Fruit fly (Drosophila melanogaster) whole organism, embryonic: ENCODE results near the gene GILT3.
A peak's percentile ranks its signal among the peaks of the same experiment; 100 is the strongest.

Experiments
- Aef1 ChIP-seq: fragments of 200-800 bp; sonication (Bioruptor generic); IDR thresholded peaks from 3 replicates; pipeline ENCODE4 v1.3.6; 2022; ENCODE audit warnings: missing biosample characterization, missing genetic modification characterization
- Atf6 ChIP-seq: fragments of 200-800 bp; sonication (Bioruptor generic); IDR thresholded peaks from 2 replicates; pipeline ENCODE4 v1.3.6; 2022; ENCODE audit warnings: missing biosample characterization, missing genetic modification characterization
- CG10209 ChIP-seq: fragments of 200-800 bp; sonication (Bioruptor generic); optimal IDR thresholded peaks from 3 replicates; lab custom pipeline; 2017; ENCODE audit warnings: missing biosample characterization, mild to moderate bottlenecking, missing genetic modification characterization, missing genetic modification reagents
- CG11696 ChIP-seq: fragments of 200-800 bp; sonication (Bioruptor generic); IDR thresholded peaks from 2 replicates; pipeline ENCODE4 v1.3.6; 2022; ENCODE audit warnings: missing biosample characterization, missing genetic modification characterization
- CG13775 ChIP-seq: fragments of 200-800 bp; sonication (Bioruptor generic); optimal IDR thresholded peaks from 3 replicates; lab custom pipeline; 2017; ENCODE audit warnings: missing biosample characterization, mild to moderate bottlenecking, missing genetic modification characterization
- CG15073 ChIP-seq: fragments of 200-800 bp; sonication (Bioruptor generic); optimal IDR thresholded peaks from 2 replicates; lab custom pipeline; 2016; ENCODE audit warnings: missing biosample characterization, missing genetic modification characterization
- CG15696 ChIP-seq: fragments of 200-800 bp; sonication (Bioruptor generic); optimal IDR thresholded peaks from 2 replicates; lab custom pipeline; 2019; ENCODE audit warnings: missing biosample characterization, mild to moderate bottlenecking, missing genetic modification characterization, moderate library complexity
- CG1603 ChIP-seq: fragments of 200-800 bp; sonication (Bioruptor generic); optimal IDR thresholded peaks from 2 replicates; lab custom pipeline; 2019; ENCODE audit warnings: missing biosample characterization, mild to moderate bottlenecking, missing genetic modification characterization, moderate library complexity
- CG16815 ChIP-seq: fragments of 200-800 bp; sonication (Bioruptor generic); optimal IDR thresholded peaks from 3 replicates; lab custom pipeline; 2017; ENCODE audit warnings: missing biosample characterization, mild to moderate bottlenecking, missing genetic modification characterization
- CG17359 ChIP-seq: fragments of 200-800 bp; sonication (Bioruptor generic); optimal IDR thresholded peaks from 3 replicates; lab custom pipeline; 2018; ENCODE audit warnings: missing biosample characterization, mild to moderate bottlenecking, missing genetic modification characterization, moderate library complexity
- CG30431 ChIP-seq: fragments of 200-800 bp; sonication (Bioruptor generic); optimal IDR thresholded peaks from 2 replicates; lab custom pipeline; 2017; ENCODE audit warnings: missing biosample characterization, missing genetic modification characterization
- CG31224 ChIP-seq: fragments of 200-800 bp; sonication (Bioruptor generic); IDR thresholded peaks from 2 replicates; pipeline ENCODE4 v1.3.6; 2022; ENCODE audit warnings: missing biosample characterization, missing genetic modification characterization
- CG3281 ChIP-seq: fragments of 200-800 bp; sonication (Bioruptor generic); optimal IDR thresholded peaks from 3 replicates; lab custom pipeline; 2017; ENCODE audit warnings: missing biosample characterization, mild to moderate bottlenecking, missing genetic modification characterization
- CG33213 ChIP-seq: fragments of 200-800 bp; sonication (Bioruptor generic); optimal IDR thresholded peaks from 3 replicates; lab custom pipeline; 2016; ENCODE audit warnings: missing biosample characterization, missing genetic modification characterization
- CG3726 ChIP-seq: fragments of 200-800 bp; sonication (Bioruptor generic); IDR thresholded peaks from 3 replicates; pipeline ENCODE4, ENCODE4 v1.3.6; 2022; ENCODE audit warnings: missing biosample characterization, missing genetic modification characterization
- CG43689 ChIP-seq: fragments of 200-800 bp; sonication (Bioruptor generic); IDR thresholded peaks from 2 replicates; pipeline ENCODE4 v1.3.6; 2022; ENCODE audit warnings: missing biosample characterization, missing genetic modification characterization
- CG4424 ChIP-seq: fragments of 200-800 bp; sonication (Bioruptor generic); optimal IDR thresholded peaks from 3 replicates; lab custom pipeline; 2016; ENCODE audit warnings: missing biosample characterization, missing genetic modification characterization
- CG4707 ChIP-seq: fragments of 200-800 bp; sonication (Bioruptor generic); optimal IDR thresholded peaks from 2 replicates; lab custom pipeline; 2018; ENCODE audit warnings: missing biosample characterization, mild to moderate bottlenecking, missing genetic modification characterization, moderate library complexity
- CG4730 ChIP-seq: fragments of 200-800 bp; sonication (Bioruptor generic); IDR thresholded peaks from 2 replicates; pipeline ENCODE4 v1.3.6; 2022; ENCODE audit warnings: missing biosample characterization, missing genetic modification characterization
- CG6654 ChIP-seq: fragments of 200-800 bp; sonication (Bioruptor generic); optimal IDR thresholded peaks from 2 replicates; lab custom pipeline; 2017; ENCODE audit warnings: missing biosample characterization, mild to moderate bottlenecking, missing genetic modification characterization
- Camta ChIP-seq: fragments of 200-800 bp; sonication (Bioruptor generic); optimal IDR thresholded peaks from 2 replicates; lab custom pipeline; 2016; ENCODE audit warnings: missing biosample characterization, missing genetic modification characterization
- D19B ChIP-seq: fragments of 200-800 bp; sonication (Bioruptor generic); optimal IDR thresholded peaks from 2 replicates; lab custom pipeline; 2017; ENCODE audit warnings: missing biosample characterization, mild to moderate bottlenecking, missing genetic modification characterization
- Dbx ChIP-seq: fragments of 200-800 bp; sonication (Bioruptor generic); IDR thresholded peaks from 3 replicates; pipeline ENCODE4 v1.3.6; 2022; ENCODE audit warnings: missing biosample characterization, missing genetic modification characterization
- Dfd ChIP-seq, 2 experiments: fragments of >200 bp; optimal IDR thresholded peaks; 2 replicates each; lab custom pipeline; 2017; ENCODE audit warnings: missing biosample characterization in 2 of 2, missing genetic modification characterization in 2 of 2
- Doc2 ChIP-seq: fragments of 200-800 bp; sonication (Bioruptor generic); IDR thresholded peaks from 2 replicates; pipeline ENCODE4 v1.3.6; 2022; ENCODE audit warnings: missing biosample characterization, missing genetic modification characterization
- ERR ChIP-seq: fragments of 200-800 bp; sonication (Bioruptor generic); optimal IDR thresholded peaks from 2 replicates; lab custom pipeline; 2016; ENCODE audit warnings: missing biosample characterization, missing genetic modification characterization
- Fer1 ChIP-seq: fragments of 200-800 bp; sonication (Bioruptor generic); optimal IDR thresholded peaks from 2 replicates; lab custom pipeline; 2017; ENCODE audit warnings: missing biosample characterization, mild to moderate bottlenecking, missing genetic modification characterization
- H2.0 ChIP-seq: fragments of 200-800 bp; sonication (Bioruptor generic); IDR thresholded peaks from 2 replicates; pipeline ENCODE4 v1.3.6; 2022; ENCODE audit warnings: missing biosample characterization, missing genetic modification characterization
- Max ChIP-seq: fragments of 200-800 bp; sonication (Bioruptor generic); optimal IDR thresholded peaks from 2 replicates; lab custom pipeline; 2016; ENCODE audit warnings: missing biosample characterization, mild to moderate bottlenecking, missing genetic modification characterization
- Med ChIP-seq: fragments of 200-800 bp; sonication (Bioruptor generic); peaks from one replicate; lab custom pipeline; 2016; ENCODE audit warnings: missing biosample characterization, missing genetic modification characterization, mild to moderate bottlenecking, inconsistent platforms, moderate library complexity
- Optix ChIP-seq: fragments of 200-800 bp; sonication (Bioruptor generic); IDR thresholded peaks from 3 replicates; pipeline ENCODE4 v1.3.6; 2022; ENCODE audit warnings: missing biosample characterization, missing genetic modification characterization
- Sox100B ChIP-seq: fragments of 200-800 bp; sonication (Bioruptor generic); optimal IDR thresholded peaks from 3 replicates; lab custom pipeline; 2018; ENCODE audit warnings: missing biosample characterization, mild to moderate bottlenecking, missing genetic modification characterization
- Sry-β ChIP-seq: fragments of 200-800 bp; sonication (Bioruptor generic); optimal IDR thresholded peaks from 2 replicates; lab custom pipeline; 2018; ENCODE audit warnings: missing biosample characterization, mild to moderate bottlenecking, missing genetic modification characterization, moderate library complexity
- Usf ChIP-seq: fragments of 200-800 bp; sonication (Bioruptor generic); optimal IDR thresholded peaks from 2 replicates; lab custom pipeline; 2017; ENCODE audit warnings: missing genotype, missing biosample characterization, missing genetic modification characterization
- al ChIP-seq: fragments of 200-800 bp; sonication (Bioruptor generic); IDR thresholded peaks from 2 replicates; pipeline ENCODE4 v1.3.6; 2022; ENCODE audit warnings: missing biosample characterization, missing genetic modification characterization
- btn ChIP-seq: fragments of 200-800 bp; sonication (Bioruptor generic); optimal IDR thresholded peaks from 2 replicates; lab custom pipeline; 2016; ENCODE audit warnings: missing biosample characterization, missing genetic modification characterization
- ems ChIP-seq: fragments of 200-800 bp; sonication (Bioruptor generic); optimal IDR thresholded peaks from 3 replicates; lab custom pipeline; 2016; ENCODE audit warnings: missing biosample characterization, missing genetic modification characterization
- gcm2 ChIP-seq: fragments of 200-800 bp; sonication (Bioruptor generic); optimal IDR thresholded peaks from 2 replicates; lab custom pipeline; 2016; ENCODE audit warnings: missing biosample characterization, missing genetic modification characterization
- knrl ChIP-seq: fragments of 200-800 bp; sonication (Bioruptor generic); IDR thresholded peaks from 3 replicates; pipeline ENCODE4 v1.3.6; 2022; ENCODE audit warnings: missing biosample characterization, missing genetic modification characterization; ENCODE audit not compliant: partially characterized antibody
- maf-S ChIP-seq: fragments of 200-800 bp; sonication (Bioruptor generic); optimal IDR thresholded peaks from 2 replicates; lab custom pipeline; 2016; ENCODE audit warnings: missing biosample characterization, missing genetic modification characterization
- peb ChIP-seq: fragments of 200-800 bp; sonication (Bioruptor generic); IDR thresholded peaks from 2 replicates; pipeline ENCODE4 v1.3.6; 2022; ENCODE audit warnings: missing biosample characterization, missing genetic modification characterization
- pfk ChIP-seq: fragments of 200-800 bp; sonication (Bioruptor generic); optimal IDR thresholded peaks from 2 replicates; lab custom pipeline; 2018; ENCODE audit warnings: missing biosample characterization, mild to moderate bottlenecking, missing genetic modification characterization, moderate library complexity
- run ChIP-seq: fragments of 200-800 bp; sonication (Bioruptor generic); optimal IDR thresholded peaks from 3 replicates; lab custom pipeline; 2018; ENCODE audit warnings: missing biosample characterization, mild to moderate bottlenecking, missing genetic modification characterization
- sens ChIP-seq: fragments of 200-800 bp; sonication (Bioruptor generic); peaks from one replicate; lab custom pipeline; 2016; ENCODE audit warnings: missing biosample characterization, missing genetic modification characterization
- sim ChIP-seq: fragments of 200-800 bp; sonication (Bioruptor generic); IDR thresholded peaks from 2 replicates; pipeline ENCODE4 v1.3.6; 2022; ENCODE audit warnings: missing biosample characterization, missing genetic modification characterization
- slou ChIP-seq: fragments of 200-800 bp; sonication (Bioruptor generic); optimal IDR thresholded peaks from 3 replicates; lab custom pipeline; 2016; ENCODE audit warnings: missing biosample characterization, missing genetic modification characterization
- stc ChIP-seq: fragments of 200-800 bp; sonication (Bioruptor generic); IDR thresholded peaks from 2 replicates; pipeline ENCODE4 v1.3.6; 2022; ENCODE audit warnings: missing biosample characterization, missing genetic modification characterization
- tna ChIP-seq: fragments of 200-800 bp; sonication (Bioruptor generic); IDR thresholded peaks from 2 replicates; pipeline ENCODE4 v1.3.6; 2022; ENCODE audit warnings: missing biosample characterization, missing genetic modification characterization; ENCODE audit not compliant: partially characterized antibody
- ttk ChIP-seq: fragments of 200-800 bp; sonication (Bioruptor generic); IDR thresholded peaks from 2 replicates; pipeline ENCODE4 v2.1.2; 2022; ENCODE audit warnings: missing biosample characterization, missing genetic modification characterization
- usp ChIP-seq: fragments of >200 bp; optimal IDR thresholded peaks from 2 replicates; lab custom pipeline; 2017; ENCODE audit warnings: missing biosample characterization, missing genetic modification characterization
- zfh1 ChIP-seq: fragments of 200-800 bp; sonication (Bioruptor generic); IDR thresholded peaks from 3 replicates; pipeline ENCODE4 v1.3.6; 2022; ENCODE audit warnings: missing biosample characterization, missing genetic modification characterization

The GILT3 gene

DNA sequence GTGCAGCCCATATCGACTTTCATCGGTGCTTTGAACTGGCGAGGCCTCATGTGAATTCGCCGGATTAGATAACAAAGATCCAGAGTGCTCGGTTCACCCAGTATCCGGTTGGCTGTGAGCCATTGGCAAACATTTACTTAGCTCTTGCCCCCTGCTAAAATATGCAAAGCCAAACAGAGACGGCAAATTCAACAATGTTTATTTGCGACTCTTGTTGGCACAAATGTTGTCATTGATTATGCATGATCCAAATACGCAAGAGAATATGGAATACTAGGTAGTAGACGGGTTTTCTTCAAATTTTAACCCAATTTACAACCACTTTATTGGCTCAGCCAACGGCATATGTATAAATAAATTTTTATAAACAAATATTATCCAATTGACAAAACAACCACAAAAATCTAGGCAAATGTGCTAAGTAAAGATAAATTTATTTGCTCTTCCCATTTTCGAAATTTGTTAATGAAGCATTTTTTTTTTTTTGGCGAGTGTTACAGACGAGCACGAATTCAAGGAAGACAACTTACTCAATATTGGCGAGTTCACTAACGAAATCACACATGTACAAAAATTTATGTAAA lies 24.5 kb upstream of the GILT3 start (continued):
- TF ChIP-seq Usf (GFP tag; lab: Kevin White, UChicago) = peak; percentile 15
- TF ChIP-seq CG33213 (GFP tag; lab: Kevin White, UChicago) = peak; percentile 60
- TF ChIP-seq Dfd (GFP tag; optimal IDR thresholded peaks at IDR 0.05; lab: Kevin White, UChicago) = no peak
- TF ChIP-seq Dbx (GFP tag; lab: Robert Waterston, UW) = peak; percentile 86
- peak; percentile 27 for TF ChIP-seq gcm2
- TF ChIP-seq Optix (GFP tag; lab: Robert Waterston, UW) = no peak
- peak; percentile 97 for TF ChIP-seq Med (GFP tag; lab: Kevin White, UChicago)
- TF ChIP-seq Sry-β (GFP tag; lab: Kevin White, UChicago) = no peak
- peak; percentile 18 for TF ChIP-seq CG15696 (tag; lab: Kevin White, UChicago)
- TF ChIP-seq run (tag; lab: Kevin White, UChicago) = peak; percentile 16
- peak; percentile 31 for TF ChIP-seq Camta (GFP tag; lab: Kevin White, UChicago)
- TF ChIP-seq tna (GFP tag; lab: Robert Waterston, UW) = no peak
- peak; percentile 81 for TF ChIP-seq Atf6 (GFP tag; lab: Robert Waterston, UW)
- TF ChIP-seq Aef1 (GFP tag; lab: Robert Waterston, UW) = no peak
- TF ChIP-seq CG30431 = peak; percentile 6
- no peak for TF ChIP-seq peb (GFP tag; lab: Robert Waterston, UW)
- peak; percentile 39; the same call in 1 of the 2 replicates for TF ChIP-seq al (GFP tag; lab: Robert Waterston, UW)
- TF ChIP-seq Doc2 (GFP tag; lab: Robert Waterston, UW) = no peak
- peak; percentile 20 for TF ChIP-seq Sox100B (GFP tag; lab: Kevin White, UChicago)
- peak; percentile 63 for TF ChIP-seq maf-S (GFP tag; lab: Kevin White, UChicago)
- peak; percentile 37 for TF ChIP-seq ems (GFP tag; lab: Kevin White, UChicago)
- no peak for TF ChIP-seq knrl
- peak; percentile 25 for TF ChIP-seq CG17359 (tag; lab: Kevin White, UChicago)
- TF ChIP-seq CG4424 (GFP tag; lab: Kevin White, UChicago) = peak; percentile 1
- peak; percentile 2 for TF ChIP-seq ERR (GFP tag; lab: Kevin White, UChicago)
- peak; percentile 48 for TF ChIP-seq CG13775 (GFP tag; lab: Kevin White, UChicago)
- peak; percentile 84 for TF ChIP-seq Fer1 (GFP tag; lab: Kevin White, UChicago)
- TF ChIP-seq ttk (GFP tag; lab: Robert Waterston, UW) = 0 out of 2 replicates have a peak, but pooled peaks have one; percentile 21
- TF ChIP-seq CG4707 (GFP tag; lab: Kevin White, UChicago) = no peak
- TF ChIP-seq H2.0 = 0 out of 2 replicates have a peak, but pooled peaks have one; percentile 5
- TF ChIP-seq stc = peak; percentile 50; the same call in 1 of the 2 replicates
- TF ChIP-seq CG10209 = peak; percentile 78
- no peak for TF ChIP-seq CG15073 (GFP tag; lab: Kevin White, UChicago)
- TF ChIP-seq CG11696 (GFP tag; lab: Robert Waterston, UW) = peak; percentile 67
- TF ChIP-seq CG43689 (GFP tag; lab: Robert Waterston, UW) = peak; percentile 58; the same call in 1 of the 2 replicates
- TF ChIP-seq CG3726 (GFP tag; lab: Robert Waterston, UW) = peak; percentile 52; the same call in 1 of the 3 replicates
- TF ChIP-seq CG6654 = no peak
- peak; percentile 51 for TF ChIP-seq D19B (GFP tag; lab: Kevin White, UChicago)
- TF ChIP-seq pfk (GFP tag; lab: Kevin White, UChicago) = no peak
- TF ChIP-seq CG4730 = peak; percentile 47; the same call in 1 of the 2 replicates
- no peak for TF ChIP-seq CG16815 (GFP tag; lab: Kevin White, UChicago)
- no peak for TF ChIP-seq usp (GFP tag; lab: Kevin White, UChicago)
- peak; percentile 88 for TF ChIP-seq CG3281 (GFP tag; lab: Kevin White, UChicago)
- TF ChIP-seq Max (GFP tag; lab: Kevin White, UChicago) = no peak
- 0 out of 3 replicates have a peak, but pooled peaks have one; percentile 27 for TF ChIP-seq zfh1 (GFP tag; lab: Robert Waterston, UW)
- peak; percentile 80 for TF ChIP-seq sens (GFP tag; lab: Kevin White, UChicago)
- peak; percentile 38 for TF ChIP-seq CG1603 (tag; lab: Kevin White, UChicago)
- TF ChIP-seq slou (GFP tag; lab: Kevin White, UChicago) = peak; percentile 10
- TF ChIP-seq btn (GFP tag; lab: Kevin White, UChicago) = no peak
- peak; percentile 41; the same call in 1 of the 2 replicates for TF ChIP-seq CG31224 (GFP tag; lab: Robert Waterston, UW)
- no peak for TF ChIP-seq sim
